Worm (Caenorhabditis elegans): Measurements from ENCODE around the gene crn-5.
A peak's percentile ranks its signal among the peaks of the same experiment; 100 is the strongest.

crn-5 gene

DNA sequence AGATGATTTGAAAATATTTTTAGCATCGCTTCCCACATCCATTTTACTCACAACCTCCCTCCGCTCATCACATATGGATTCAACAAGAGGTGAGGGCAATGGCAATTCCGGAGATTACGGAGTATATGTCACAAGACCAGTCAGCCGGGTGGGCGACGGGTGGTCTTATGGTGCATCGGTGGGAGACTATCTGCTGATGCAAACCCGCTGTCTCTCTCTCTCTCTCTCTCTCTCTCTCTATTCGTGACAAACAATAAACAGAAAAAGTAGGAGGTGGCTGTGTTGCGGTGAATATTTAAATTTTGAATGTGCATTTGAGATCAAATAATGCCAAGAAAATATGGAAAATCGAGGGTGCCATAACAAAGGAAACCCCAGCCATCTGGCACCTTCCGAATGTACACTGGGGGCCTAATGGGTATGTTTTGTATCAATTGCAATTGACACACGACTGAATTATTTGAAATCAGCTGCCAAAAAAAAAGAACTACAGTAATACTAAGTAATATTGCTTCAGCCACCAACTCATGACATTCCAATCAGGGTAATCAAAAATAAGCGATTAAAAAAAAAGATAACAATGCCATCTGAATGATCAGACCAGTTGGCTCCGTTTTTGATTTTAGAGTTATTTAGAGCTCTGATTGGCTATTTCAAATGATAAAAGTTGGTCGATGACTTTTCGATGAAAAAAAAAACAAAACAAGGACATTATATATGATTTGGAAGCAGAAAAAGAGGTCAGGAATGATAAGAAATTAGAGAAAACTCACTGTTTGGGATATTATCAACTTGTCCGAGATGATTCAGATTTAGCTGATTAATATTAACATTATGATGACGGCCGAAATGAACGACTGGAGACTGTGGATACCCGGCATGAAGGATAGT lies 44.5 kb upstream of the crn-5 start (continued):
- TF ChIP-seq pha-4 (tag; optimal IDR thresholded peaks at IDR 0.05), result no peak
- no peak for TF ChIP-seq repo-1 (tag; optimal IDR thresholded peaks at IDR 0.05)
- TF ChIP-seq Y95B8A.8 (GFP tag; IDR thresholded peaks at IDR 0.05), result 0 out of 2 replicates have a peak, but pooled peaks have one; percentile 8
- no peak for TF ChIP-seq sptf-2 (GFP tag; optimal IDR thresholded peaks at IDR 0.05)
- TF ChIP-seq tlf-1 (GFP tag; optimal IDR thresholded peaks at IDR 0.05), result peak; percentile 40

DNA sequence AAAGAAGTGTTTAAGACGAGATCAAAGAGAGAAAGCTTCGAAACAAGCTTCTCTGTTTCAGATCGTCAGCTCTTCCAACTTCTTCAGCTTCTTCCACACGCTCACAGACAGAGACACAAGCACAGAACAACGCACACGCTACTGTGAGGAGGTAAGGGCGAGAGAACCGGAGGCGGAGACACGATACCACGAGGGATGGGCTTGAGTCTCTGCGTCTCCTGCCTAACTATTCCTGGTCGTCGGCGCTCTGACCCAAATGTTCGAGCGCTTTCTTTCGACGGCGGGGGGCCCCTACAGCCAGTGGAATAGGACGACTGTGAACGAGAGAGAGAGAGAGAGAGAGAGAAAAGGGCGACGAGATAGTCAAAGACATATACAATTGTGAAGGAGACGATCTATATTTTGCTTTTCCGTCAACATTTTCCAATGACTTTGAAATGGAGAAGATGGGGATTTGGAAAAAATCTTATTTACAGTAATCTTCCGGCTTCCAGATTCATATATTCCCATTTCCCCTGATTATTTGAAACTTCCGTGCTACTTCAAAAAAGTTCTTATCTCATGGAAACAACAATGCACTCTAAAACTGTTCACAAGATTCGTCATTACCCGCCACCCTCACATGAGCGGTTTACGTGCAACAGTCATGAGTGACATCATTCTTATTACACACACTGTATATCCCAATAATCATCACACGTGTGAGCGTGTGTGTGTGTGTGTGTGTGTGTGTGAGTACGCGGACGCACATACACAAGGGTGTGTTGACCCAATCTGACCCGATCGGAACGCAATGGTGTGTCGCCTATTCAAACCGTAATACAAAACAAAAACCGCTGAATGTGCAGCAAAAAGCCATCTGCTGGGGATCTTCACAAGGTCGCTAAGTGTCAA lies 43.5 kb upstream of the crn-5 start:
- TF ChIP-seq die-1 (tag; optimal IDR thresholded peaks at IDR 0.05) (no peak), dpff-1 (tag; optimal IDR thresholded peaks at IDR 0.05) (no peak), chd-7 (tag; optimal IDR thresholded peaks at IDR 0.05) (peak; percentile 67), mel-28 (tag; optimal IDR thresholded peaks at IDR 0.05; ENCODE audit: borderline replicate concordance) (no peak), nfya-1 (tag; optimal IDR thresholded peaks at IDR 0.05; ENCODE audit: borderline replicate concordance, insufficient read depth) (no peak), Y79H2A.3 (GFP tag; conservative IDR thresholded peaks at IDR 0.05) (no peak), D2030.7 (GFP tag; IDR thresholded peaks at IDR 0.05) (no peak), mxl-1 (tag; optimal IDR thresholded peaks at IDR 0.05) (no peak), hlh-12 (tag; optimal IDR thresholded peaks at IDR 0.05) (no peak), ccch-3 (GFP tag; optimal IDR thresholded peaks at IDR 0.05) (no peak), ceh-79 (tag; optimal IDR thresholded peaks at IDR 0.05) (no peak), lsl-1 (GFP tag; optimal IDR thresholded peaks at IDR 0.05) (no peak), zfh-2 (GFP tag; conservative IDR thresholded peaks at IDR 0.05) (peak; percentile 98), lin-54 (GFP tag; optimal IDR thresholded peaks at IDR 0.05) (peak; percentile 65), ceh-58 (GFP tag; IDR thresholded peaks at IDR 0.05) (no peak), hmg-1.2 (GFP tag; IDR thresholded peaks at IDR 0.05) (peak; percentile 65), atf-7 (tag; optimal IDR thresholded peaks at IDR 0.05) (peak; percentile 91), ztf-3 (GFP tag; optimal IDR thresholded peaks at IDR 0.05) (peak; percentile 32), ekl-4 (GFP tag; IDR thresholded peaks at IDR 0.05) (peak; percentile 57), snpc-4 (GFP tag; optimal IDR thresholded peaks at IDR 0.05) (no peak), snpc-4 (tag; optimal IDR thresholded peaks at IDR 0.05) (peak; percentile 19 to 43 (median 23)), ceh-100 (GFP tag; IDR thresholded peaks at IDR 0.05) (no peak; the same call in 1 of the 2 replicates), him-1 (tag; optimal IDR thresholded peaks at IDR 0.05) (no peak), cebp-2 (GFP tag; IDR thresholded peaks at IDR 0.05) (no peak), ama-1 (optimal IDR thresholded peaks at IDR 0.05) (peak; percentile 91), ama-1 (GFP tag; optimal IDR thresholded peaks at IDR 0.05) (no peak), B0035.1 (tag; optimal IDR thresholded peaks at IDR 0.05) (no peak), ztf-6 (GFP tag; IDR thresholded peaks at IDR 0.05) (peak; percentile 69; the same call in 1 of the 2 replicates), unc-130 (GFP tag; optimal IDR thresholded peaks at IDR 0.05) (no peak), attf-6 (GFP tag; IDR thresholded peaks at IDR 0.05) (peak; percentile 56; the same call in 1 of the 2 replicates), let-607 (tag; optimal IDR thresholded peaks at IDR 0.05) (peak in 1 of 2 experiments; percentile 36), K12H6.12 (tag; optimal IDR thresholded peaks at IDR 0.05) (peak; percentile 90), pha-4 (tag; optimal IDR thresholded peaks at IDR 0.05) (no peak), snpc-1.3 (tag; optimal IDR thresholded peaks at IDR 0.05; ENCODE audit: insufficient read depth) (no peak), somi-1 (GFP tag; optimal IDR thresholded peaks at IDR 0.05) (no peak), nhr-90 (tag; optimal IDR thresholded peaks at IDR 0.05) (peak; percentile 9), lin-35 (GFP tag; optimal IDR thresholded peaks at IDR 0.05) (peak in 1 of 3 experiments; percentile 68), hrde-1 (tag; optimal IDR thresholded peaks at IDR 0.05; ENCODE audit: borderline replicate concordance) (no peak), Y67H2A.10 (GFP tag; conservative IDR thresholded peaks at IDR 0.05) (peak; percentile 58; the same call in 1 of the 2 replicates)
